Worm (Caenorhabditis elegans) whole organism, mixed stage, embryonic: ENCODE results near the gene saeg-2.

Experiments
- M03D4.4 ChIP-seq: sonication (generic microtip); optimal IDR thresholded peaks from 2 replicates; lab custom pipeline; 2017; ENCODE audit warnings: mild to moderate bottlenecking, missing genetic modification characterization, missing compliant biosample characterization
- blmp-1 ChIP-seq: fragments of 150-350 bp; optimal IDR thresholded peaks from 2 replicates; lab custom pipeline; 2014; ENCODE audit warnings: missing biosample characterization, missing genetic modification characterization
- ceh-39 ChIP-seq: fragments of 150-350 bp; optimal IDR thresholded peaks from 2 replicates; lab custom pipeline; 2014; ENCODE audit warnings: missing biosample characterization, missing genetic modification characterization
- ceh-43 ChIP-seq: fragments of 200-800 bp; sonication (Bioruptor generic); optimal IDR thresholded peaks from 2 replicates; lab custom pipeline; 2018; ENCODE audit warnings: mild to moderate bottlenecking, missing genetic modification characterization, moderate library complexity, missing compliant biosample characterization
- ceh-83 ChIP-seq: fragments of 200-800 bp; sonication (Bioruptor generic); optimal IDR thresholded peaks from 2 replicates; lab custom pipeline; 2018; ENCODE audit warnings: mild to moderate bottlenecking, missing genetic modification characterization, missing compliant biosample characterization
- ces-1 ChIP-seq: fragments of 150-350 bp; optimal IDR thresholded peaks from 2 replicates; lab custom pipeline; 2014; ENCODE audit warnings: missing biosample characterization, missing genetic modification reagents, missing genetic modification characterization
- cnd-1 ChIP-seq: fragments of 200-800 bp; sonication (Bioruptor generic); optimal IDR thresholded peaks from 2 replicates; lab custom pipeline; 2018; ENCODE audit warnings: mild to moderate bottlenecking, missing genetic modification characterization, missing compliant biosample characterization
- drap-1 ChIP-seq: fragments of 200-800 bp; sonication (Bioruptor generic); optimal IDR thresholded peaks from 3 replicates; lab custom pipeline; 2018; ENCODE audit warnings: mild to moderate bottlenecking, missing genetic modification characterization, missing compliant biosample characterization
- elt-1 ChIP-seq: sonication (generic microtip); optimal IDR thresholded peaks from 2 replicates; lab custom pipeline; 2017; ENCODE audit warnings: missing genetic modification characterization, mild to moderate bottlenecking, missing compliant biosample characterization, antibody characterized with exemption, moderate library complexity, borderline replicate concordance; ENCODE audit not compliant: insufficient read depth
- elt-3 ChIP-seq: fragments of 150-350 bp; optimal IDR thresholded peaks from 2 replicates; lab custom pipeline; 2014; ENCODE audit warnings: missing biosample characterization, missing genetic modification characterization
- flh-1 ChIP-seq: fragments of 200-800 bp; sonication (Bioruptor generic); optimal IDR thresholded peaks from 2 replicates; lab custom pipeline; 2018; ENCODE audit warnings: mild to moderate bottlenecking, missing genetic modification characterization, moderate library complexity, missing compliant biosample characterization
- ham-2 ChIP-seq: fragments of 200-800 bp; sonication (Bioruptor generic); optimal IDR thresholded peaks from 2 replicates; lab custom pipeline; 2018; ENCODE audit warnings: mild to moderate bottlenecking, missing genetic modification characterization, missing compliant biosample characterization
- hlh-1 ChIP-seq: fragments of 150-350 bp; optimal IDR thresholded peaks from 2 replicates; lab custom pipeline; 2014; ENCODE audit warnings: missing biosample characterization, missing genetic modification reagents, missing genetic modification characterization
- lin-13 ChIP-seq: fragments of 150-350 bp; optimal IDR thresholded peaks from 2 replicates; lab custom pipeline; 2014; ENCODE audit warnings: missing biosample characterization, missing genetic modification characterization
- lin-32 ChIP-seq: fragments of 200-800 bp; sonication (Bioruptor generic); optimal IDR thresholded peaks from 2 replicates; lab custom pipeline; 2018; ENCODE audit warnings: mild to moderate bottlenecking, missing genetic modification characterization, missing compliant biosample characterization
- lsy-2 ChIP-seq: fragments of 150-350 bp; optimal IDR thresholded peaks from 2 replicates; lab custom pipeline; 2014; ENCODE audit warnings: missing biosample characterization, missing genetic modification characterization
- mab-5 ChIP-seq: fragments of 150-350 bp; optimal IDR thresholded peaks from 2 replicates; lab custom pipeline; 2014; ENCODE audit warnings: missing biosample characterization, missing genetic modification characterization
- mep-1 ChIP-seq: fragments of 150-350 bp; optimal IDR thresholded peaks from 2 replicates; lab custom pipeline; 2017; ENCODE audit warnings: missing biosample characterization, missing genetic modification reagents, missing genetic modification characterization, inconsistent platforms
- mls-2 ChIP-seq: sonication (generic microtip); optimal IDR thresholded peaks from 2 replicates; lab custom pipeline; 2016; ENCODE audit warnings: mild to moderate bottlenecking, missing genetic modification characterization, moderate library complexity, missing compliant biosample characterization
- nhr-12 ChIP-seq: fragments of 150-350 bp; optimal IDR thresholded peaks from 2 replicates; lab custom pipeline; 2014; ENCODE audit warnings: missing biosample characterization, missing genetic modification characterization
- nhr-2 ChIP-seq: fragments of 150-350 bp; optimal IDR thresholded peaks from 2 replicates; lab custom pipeline; 2014; ENCODE audit warnings: missing biosample characterization, missing genetic modification characterization
- nhr-237 ChIP-seq: fragments of 150-350 bp; optimal IDR thresholded peaks from 2 replicates; lab custom pipeline; 2014; ENCODE audit warnings: missing biosample characterization, missing genetic modification characterization
- nhr-28 ChIP-seq: fragments of 150-350 bp; optimal IDR thresholded peaks from 2 replicates; lab custom pipeline; 2014; ENCODE audit warnings: missing biosample characterization, missing genetic modification characterization
- nhr-76 ChIP-seq: sonication (generic microtip); optimal IDR thresholded peaks from 2 replicates; lab custom pipeline; 2017; ENCODE audit warnings: missing biosample characterization, missing genetic modification characterization
- pha-4 ChIP-seq: fragments of 150-350 bp; optimal IDR thresholded peaks from 2 replicates; lab custom pipeline; 2018; ENCODE audit warnings: missing biosample characterization, missing genetic modification reagents, missing genetic modification characterization
- sem-2 ChIP-seq: fragments of 200-800 bp; sonication (Bioruptor generic); optimal IDR thresholded peaks from 2 replicates; lab custom pipeline; 2018; ENCODE audit warnings: mild to moderate bottlenecking, missing genetic modification characterization, missing compliant biosample characterization
- snpc-4 ChIP-seq: fragments of 150-350 bp; optimal IDR thresholded peaks from 2 replicates; lab custom pipeline; 2014; ENCODE audit warnings: missing biosample characterization, missing genetic modification characterization
- sptf-1 ChIP-seq: sonication (generic microtip); optimal IDR thresholded peaks from 2 replicates; lab custom pipeline; 2017; ENCODE audit warnings: mild to moderate bottlenecking, missing genetic modification characterization, moderate library complexity, missing compliant biosample characterization
- tbx-8 ChIP-seq: fragments of 200-800 bp; sonication (Bioruptor generic); optimal IDR thresholded peaks from 2 replicates; lab custom pipeline; 2018; ENCODE audit warnings: mild to moderate bottlenecking, missing genetic modification characterization, moderate library complexity, missing compliant biosample characterization
- unc-120 ChIP-seq: sonication (generic microtip); optimal IDR thresholded peaks from 2 replicates; lab custom pipeline; 2017; ENCODE audit warnings: missing genetic modification characterization, missing compliant biosample characterization; ENCODE audit not compliant: poor library complexity, severe bottlenecking
- unc-39 ChIP-seq: fragments of 150-350 bp; optimal IDR thresholded peaks from 2 replicates; lab custom pipeline; 2014; ENCODE audit warnings: missing biosample characterization, missing genetic modification characterization
- unc-62 ChIP-seq: fragments of 150-350 bp; optimal IDR thresholded peaks from 2 replicates; lab custom pipeline; 2014; ENCODE audit warnings: missing biosample characterization, missing genetic modification reagents, missing genetic modification characterization
- zip-8 ChIP-seq: fragments of 150-350 bp; optimal IDR thresholded peaks from 2 replicates; lab custom pipeline; 2014; ENCODE audit warnings: missing biosample characterization, missing genetic modification characterization

The saeg-2 gene

ce11 chrIII:9242675-9243074, 2.5 kb downstream of the saeg-2 start, which contains the start of gene dat-1:
TSS of gene dat-1 (plus strand) at chrIII:9242975.
- no peak for TF ChIP-seq lsy-2 (tag; lab: Kevin White, UChicago)
- no peak for TF ChIP-seq ceh-83
- TF ChIP-seq nhr-12, result no peak
- no peak for TF ChIP-seq mep-1 (tag; lab: Kevin White, UChicago)
- TF ChIP-seq hlh-1 (tag; lab: Kevin White, UChicago), result no peak
- TF ChIP-seq sptf-1 (tag; lab: Kevin White, UChicago), result no peak
- TF ChIP-seq ceh-43 (GFP tag; lab: Kevin White, UChicago), result no peak
- TF ChIP-seq unc-39 (tag; lab: Kevin White, UChicago), result no peak
- no peak for TF ChIP-seq ham-2
- no peak for TF ChIP-seq elt-3
- no peak for TF ChIP-seq elt-1 (tag; lab: Kevin White, UChicago)
- TF ChIP-seq mls-2 (tag; lab: Kevin White, UChicago), result no peak
- no peak for TF ChIP-seq drap-1
- no peak for TF ChIP-seq blmp-1
- no peak for TF ChIP-seq unc-62 (GFP tag; lab: Kevin White, UChicago)
- no peak for TF ChIP-seq sem-2 (GFP tag; lab: Kevin White, UChicago)
- no peak for TF ChIP-seq flh-1 (GFP tag; lab: Kevin White, UChicago)
- TF ChIP-seq nhr-76, result no peak
- no peak for TF ChIP-seq cnd-1

ce11 chrIII:9247221-9247620, 7.1 kb downstream of the saeg-2 start, which contains the start of gene T02C1.1:
TSS of gene T02C1.1 (plus strand) at chrIII:9247525.
- TF ChIP-seq hlh-1 (tag; lab: Kevin White, UChicago), result peak; percentile 4
- peak; percentile 62 for TF ChIP-seq nhr-2 (tag; lab: Kevin White, UChicago)
- no peak for TF ChIP-seq mls-2 (tag; lab: Kevin White, UChicago)

- TF ChIP-seq ces-1 (GFP tag; lab: Kevin White, UChicago) (peak; percentile 6), blmp-1 (no peak), mab-5 (tag; lab: Kevin White, UChicago) (no peak), tbx-8 (GFP tag; lab: Kevin White, UChicago) (no peak)
Observed at ce11 chrIII:9250729-9251128, 10.6 kb downstream of the saeg-2 start, which contains the start of gene T02C1.2. TSS of gene T02C1.2 (plus strand) at chrIII:9251029.

ce11 chrIII:9254988-9255387, 14.8 kb downstream of the saeg-2 start:
- TF ChIP-seq pha-4 (tag; lab: Kevin White, UChicago), result no peak
- TF ChIP-seq ceh-83, result no peak
- no peak for TF ChIP-seq flh-1 (GFP tag; lab: Kevin White, UChicago)
- no peak for TF ChIP-seq unc-120 (tag; lab: Kevin White, UChicago)
- TF ChIP-seq snpc-4, result no peak
- no peak for TF ChIP-seq zip-8 (tag; lab: Kevin White, UChicago)

ce11 chrIII:9255801-9256200, 15.6 kb downstream of the saeg-2 start:
- no peak for TF ChIP-seq pha-4 (tag; lab: Kevin White, UChicago)
- no peak for TF ChIP-seq lin-13 (tag; lab: Kevin White, UChicago)
- TF ChIP-seq sptf-1 (tag; lab: Kevin White, UChicago), result no peak
- TF ChIP-seq ceh-43 (GFP tag; lab: Kevin White, UChicago), result no peak
- no peak for TF ChIP-seq flh-1 (GFP tag; lab: Kevin White, UChicago)
- TF ChIP-seq hlh-1 (tag; lab: Kevin White, UChicago), result no peak
- no peak for TF ChIP-seq mab-5 (tag; lab: Kevin White, UChicago)
- TF ChIP-seq unc-62 (GFP tag; lab: Kevin White, UChicago), result no peak
- TF ChIP-seq mep-1 (tag; lab: Kevin White, UChicago), result no peak
- TF ChIP-seq M03D4.4 (tag; lab: Kevin White, UChicago), result no peak
- TF ChIP-seq ham-2, result no peak
- no peak for TF ChIP-seq tbx-8 (GFP tag; lab: Kevin White, UChicago)
- TF ChIP-seq ceh-39, result no peak
- TF ChIP-seq cnd-1, result no peak
- no peak for TF ChIP-seq blmp-1
- no peak for TF ChIP-seq elt-1 (tag; lab: Kevin White, UChicago)
- TF ChIP-seq zip-8 (tag; lab: Kevin White, UChicago), result no peak
- no peak for TF ChIP-seq nhr-12

ce11 chrIII:9256961-9257360, 16.8 kb downstream of the saeg-2 start, which contains the start of gene M01A8.1:
TSS of gene M01A8.1 (plus strand) at chrIII:9257261.
- no peak for TF ChIP-seq ceh-39
- TF ChIP-seq nhr-237 (tag; lab: Kevin White, UChicago), result no peak
- no peak for TF ChIP-seq elt-1 (tag; lab: Kevin White, UChicago)
- TF ChIP-seq ceh-43 (GFP tag; lab: Kevin White, UChicago), result no peak
- no peak for TF ChIP-seq ceh-83
- TF ChIP-seq snpc-4, result no peak
- no peak for TF ChIP-seq sem-2 (GFP tag; lab: Kevin White, UChicago)
- no peak for TF ChIP-seq nhr-12
- TF ChIP-seq lin-13 (tag; lab: Kevin White, UChicago), result no peak
- no peak for TF ChIP-seq lin-32 (GFP tag; lab: Kevin White, UChicago)
- no peak for TF ChIP-seq cnd-1
- no peak for TF ChIP-seq ham-2
- no peak for TF ChIP-seq ces-1 (GFP tag; lab: Kevin White, UChicago)
- TF ChIP-seq mab-5 (tag; lab: Kevin White, UChicago), result no peak
- no peak for TF ChIP-seq nhr-28
